Worm (Caenorhabditis elegans) whole organism, L2 larva: ENCODE results near the gene Y80D4G.2.

ENCODE experiments used
- dmd-4 ChIP-seq: sonication (generic microtip); optimal IDR thresholded peaks from 2 replicates; lab custom pipeline; 2017; ENCODE audit warnings: missing biosample characterization, missing genetic modification characterization
- elt-1 ChIP-seq: fragments of 150-350 bp; optimal IDR thresholded peaks from 2 replicates; lab custom pipeline; 2014; ENCODE audit warnings: missing biosample characterization, missing genetic modification characterization
- lin-13 ChIP-seq: fragments of 150-350 bp; optimal IDR thresholded peaks from 2 replicates; lab custom pipeline; 2014; ENCODE audit warnings: missing biosample characterization, missing genetic modification reagents, missing genetic modification characterization
- lin-39 ChIP-seq: fragments of 150-350 bp; optimal IDR thresholded peaks from 2 replicates; lab custom pipeline; 2014; ENCODE audit warnings: missing biosample characterization, missing genetic modification reagents, missing genetic modification characterization
- mdl-1 ChIP-seq, 2 experiments: fragments of 150-350 bp in 1 of 2; sonication (generic microtip) in 1 of 2; optimal IDR thresholded peaks; 2 replicates each; lab custom pipeline; 2017; ENCODE audit warnings: missing biosample characterization in 2 of 2, missing genetic modification characterization in 2 of 2
- nhr-12 ChIP-seq: fragments of 150-350 bp; optimal IDR thresholded peaks from 2 replicates; lab custom pipeline; 2014; ENCODE audit warnings: missing biosample characterization, missing genetic modification characterization
- nhr-237 ChIP-seq: fragments of 150-350 bp; optimal IDR thresholded peaks from 2 replicates; lab custom pipeline; 2014; ENCODE audit warnings: missing biosample characterization, missing genetic modification characterization
- snpc-4 ChIP-seq: fragments of 150-350 bp; optimal IDR thresholded peaks from 2 replicates; lab custom pipeline; 2014; ENCODE audit warnings: missing biosample characterization, missing genetic modification characterization
- unc-39 ChIP-seq: fragments of 150-350 bp; optimal IDR thresholded peaks from 2 replicates; lab custom pipeline; 2014; ENCODE audit warnings: missing biosample characterization, missing genetic modification characterization
- unc-62 ChIP-seq: fragments of 150-350 bp; optimal IDR thresholded peaks from 2 replicates; lab custom pipeline; 2014; ENCODE audit warnings: missing biosample characterization, missing genetic modification reagents, missing genetic modification characterization
- ztf-11 ChIP-seq: sonication (generic microtip); optimal IDR thresholded peaks from 2 replicates; lab custom pipeline; 2017; ENCODE audit warnings: missing biosample characterization, missing genetic modification characterization
- ztf-4 ChIP-seq: fragments of 150-350 bp; optimal IDR thresholded peaks from 2 replicates; lab custom pipeline; 2014; ENCODE audit warnings: missing biosample characterization, missing genetic modification characterization

DNA sequence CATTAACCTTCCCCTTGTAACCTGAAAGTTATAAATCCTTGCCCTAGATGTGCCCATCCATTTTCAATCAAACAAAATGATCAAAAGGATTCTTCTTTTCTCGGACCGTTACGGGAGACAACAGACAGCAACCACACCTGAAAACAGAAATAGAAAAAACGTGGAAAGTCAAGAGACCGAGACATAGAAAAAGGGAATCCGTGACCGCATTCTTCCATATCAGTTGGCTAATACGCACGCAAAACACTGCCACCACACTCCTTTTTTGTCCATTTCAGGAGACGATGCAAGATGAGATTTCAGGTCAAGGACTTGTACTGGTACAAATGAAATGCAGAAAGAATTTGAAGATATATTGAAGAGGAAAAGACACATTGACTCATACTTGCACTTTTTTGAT lies 23.9 kb upstream of the Y80D4G.2 start:
- no peak for TF ChIP-seq unc-62 (GFP tag; lab: Kevin White, UChicago)
- TF ChIP-seq ztf-4: no peak
- no peak for TF ChIP-seq mdl-1 (tag; optimal IDR thresholded peaks at IDR 0.05; lab: Kevin White, UChicago)
- TF ChIP-seq ztf-11 (tag; lab: Kevin White, UChicago): no peak
- TF ChIP-seq elt-1 (tag; lab: Kevin White, UChicago): no peak
- no peak for TF ChIP-seq nhr-12 (tag; lab: Kevin White, UChicago)
- no peak for TF ChIP-seq lin-13 (GFP tag; lab: Kevin White, UChicago)
- no peak for TF ChIP-seq snpc-4
- TF ChIP-seq lin-39 (tag; lab: Kevin White, UChicago): no peak
- no peak for TF ChIP-seq nhr-237 (tag; lab: Kevin White, UChicago)
- TF ChIP-seq unc-39 (tag; lab: Kevin White, UChicago): no peak
- no peak for TF ChIP-seq dmd-4
